Fruit fly (Drosophila melanogaster): Measurements from ENCODE around the gene alpha-Est2.

alpha-Est2 gene

dm6 chr3R:7492099-7492498, 49.5 kb upstream of the alpha-Est2 start (continued):
- no peak for TF ChIP-seq CG3407 (GFP tag; optimal IDR thresholded peaks at IDR 0.05)
- no peak for TF ChIP-seq Eip74EF (GFP tag; optimal IDR thresholded peaks at IDR 0.05)
- no peak for TF ChIP-seq CG2129 (GFP tag; IDR thresholded peaks at IDR 0.05; ENCODE audit: partially characterized antibody)
- TF ChIP-seq gsb (GFP tag; IDR thresholded peaks at IDR 0.05) = no peak
- no peak for TF ChIP-seq Ssrp (tag; optimal IDR thresholded peaks at IDR 0.05)
- peak; percentile 41 for TF ChIP-seq CG15269 (tag; optimal IDR thresholded peaks at IDR 0.05)
- no peak for TF ChIP-seq br (optimal IDR thresholded peaks at IDR 0.05)
- no peak for TF ChIP-seq PHDP (tag; optimal IDR thresholded peaks at IDR 0.05)
- TF ChIP-seq bbx (GFP tag; IDR thresholded peaks at IDR 0.05; ENCODE audit: partially characterized antibody) = no peak; the same call in 1 of the 2 replicates
- peak; percentile 46 for TF ChIP-seq Rfx (GFP tag; IDR thresholded peaks at IDR 0.05)
- no peak for TF ChIP-seq CG11723 (GFP tag; optimal IDR thresholded peaks at IDR 0.05)
- TF ChIP-seq CG18262 (tag; optimal IDR thresholded peaks at IDR 0.05) = no peak
- TF ChIP-seq CG2116 (GFP tag; optimal IDR thresholded peaks at IDR 0.05) = no peak
- no peak for TF ChIP-seq CG8478 (optimal IDR thresholded peaks at IDR 0.05)
- no peak for TF ChIP-seq sug (tag; optimal IDR thresholded peaks at IDR 0.05)
- TF ChIP-seq jigr1 (GFP tag; IDR thresholded peaks at IDR 0.05) = no peak
- TF ChIP-seq Sox102F (GFP tag; optimal IDR thresholded peaks at IDR 0.05) = peak; percentile 8
- no peak for TF ChIP-seq Usf (GFP tag; optimal IDR thresholded peaks at IDR 0.05)
- peak; percentile 23 for TF ChIP-seq unpg (GFP tag; optimal IDR thresholded peaks at IDR 0.05)
- TF ChIP-seq yki (optimal IDR thresholded peaks at IDR 0.05) = no peak
- TF ChIP-seq twi (tag; optimal IDR thresholded peaks at IDR 0.05) = no peak
- no peak for TF ChIP-seq CG8765 (GFP tag; IDR thresholded peaks at IDR 0.05)
- TF ChIP-seq NfI (GFP tag; optimal IDR thresholded peaks at IDR 0.05) = no peak
- no peak for TF ChIP-seq ranshi (GFP tag; IDR thresholded peaks at IDR 0.05)
- no peak for TF ChIP-seq Fer2 (tag; optimal IDR thresholded peaks at IDR 0.05)
- TF ChIP-seq Nf-YC (tag; optimal IDR thresholded peaks at IDR 0.05) = no peak
- no peak for TF ChIP-seq CG9817 (tag; optimal IDR thresholded peaks at IDR 0.05)
- 0 out of 2 replicates have a peak, but pooled peaks have one; percentile 15 for TF ChIP-seq GATAe (GFP tag; conservative IDR thresholded peaks at IDR 0.05)
- no peak for TF ChIP-seq sqz (GFP tag; optimal IDR thresholded peaks at IDR 0.05)
- TF ChIP-seq pan (optimal IDR thresholded peaks at IDR 0.05) = no peak
- TF ChIP-seq pan (GFP tag; optimal IDR thresholded peaks at IDR 0.05 in 1 of 2, IDR thresholded peaks at IDR 0.05 in 1 of 2) = no peak
- peak; percentile 22 for TF ChIP-seq mam (GFP tag; optimal IDR thresholded peaks at IDR 0.05)
- TF ChIP-seq CG3065 (GFP tag; optimal IDR thresholded peaks at IDR 0.05) = no peak
- no peak for TF ChIP-seq Mes4 (GFP tag; optimal IDR thresholded peaks at IDR 0.05)
- TF ChIP-seq Dref (GFP tag; IDR thresholded peaks at IDR 0.05) = peak; percentile 67
- no peak for TF ChIP-seq Dp (GFP tag; optimal IDR thresholded peaks at IDR 0.05)
- no peak for TF ChIP-seq CG7786 (GFP tag; optimal IDR thresholded peaks at IDR 0.05)
- no peak for TF ChIP-seq crc (GFP tag; optimal IDR thresholded peaks at IDR 0.05)
- no peak for TF ChIP-seq Rx (GFP tag; IDR thresholded peaks at IDR 0.05)
- no peak for TF ChIP-seq CG13424 (tag; optimal IDR thresholded peaks at IDR 0.05)
- no peak for TF ChIP-seq scrt (GFP tag; optimal IDR thresholded peaks at IDR 0.05)
- TF ChIP-seq MESR4 (GFP tag; optimal IDR thresholded peaks at IDR 0.05) = no peak
- no peak for TF ChIP-seq pnt (GFP tag; optimal IDR thresholded peaks at IDR 0.05)
- TF ChIP-seq salm (tag; optimal IDR thresholded peaks at IDR 0.05) = no peak
- TF ChIP-seq CG5245 (GFP tag; optimal IDR thresholded peaks at IDR 0.05) = no peak
- no peak for TF ChIP-seq luna (GFP tag; optimal IDR thresholded peaks at IDR 0.05)
- TF ChIP-seq insv (GFP tag; optimal IDR thresholded peaks at IDR 0.05) = no peak
- no peak for TF ChIP-seq Bdp1 (GFP tag; optimal IDR thresholded peaks at IDR 0.05)
- no peak for TF ChIP-seq H2.0 (GFP tag; IDR thresholded peaks at IDR 0.05)
- peak; percentile 40 for TF ChIP-seq Ptx1 (GFP tag; IDR thresholded peaks at IDR 0.05)
- TF ChIP-seq bigmax (GFP tag; optimal IDR thresholded peaks at IDR 0.05) = no peak
- TF ChIP-seq ap (GFP tag; IDR thresholded peaks at IDR 0.05) = no peak
- TF ChIP-seq Optix (GFP tag; IDR thresholded peaks at IDR 0.05) = no peak

Measured in whole organism, embryonic.